Fruit fly (Drosophila melanogaster): Measurements from ENCODE around the gene toc.

toc gene

dm6 chr2L:3152696-3153613 lies 8.4 kb upstream of the toc start (continued):
- TF ChIP-seq gcm (GFP tag; optimal IDR thresholded peaks at IDR 0.05) (peak; percentile 90), CG11504 (tag; optimal IDR thresholded peaks at IDR 0.05) (peak; percentile 95), cas (GFP tag; IDR thresholded peaks at IDR 0.05) (peak; percentile 70), slbo (GFP tag; IDR thresholded peaks at IDR 0.05) (peak; percentile 87), lmd (GFP tag; IDR thresholded peaks at IDR 0.05) (peak; percentile 91), crp (GFP tag; optimal IDR thresholded peaks at IDR 0.05) (peak; percentile 13 to 56), lilli (GFP tag; optimal IDR thresholded peaks at IDR 0.05) (peak; percentile 89), sob (GFP tag; IDR thresholded peaks at IDR 0.05) (peak; percentile 93), cwo (GFP tag; optimal IDR thresholded peaks at IDR 0.05) (peak; percentile 99), Poxn (GFP tag; IDR thresholded peaks at IDR 0.05) (no peak), CG6813 (GFP tag; optimal IDR thresholded peaks at IDR 0.05) (peak; percentile 90), CG3163 (GFP tag; optimal IDR thresholded peaks at IDR 0.05) (peak; percentile 83), Dip2 (GFP tag; IDR thresholded peaks at IDR 0.05) (peak; percentile 37; the same call in 1 of the 2 replicates), MESR4 (GFP tag; optimal IDR thresholded peaks at IDR 0.05) (peak; percentile 30), CG15011 (GFP tag; optimal IDR thresholded peaks at IDR 0.05) (peak; percentile 82), bab2 (GFP tag; optimal IDR thresholded peaks at IDR 0.05) (peak; percentile 96), Vsx1 (GFP tag; optimal IDR thresholded peaks at IDR 0.05) (peak; percentile 83), sima (GFP tag; optimal IDR thresholded peaks at IDR 0.05) (peak; percentile 89), pfk (GFP tag; optimal IDR thresholded peaks at IDR 0.05) (no peak), onecut (GFP tag; IDR thresholded peaks at IDR 0.05) (peak; percentile 85), croc (GFP tag; conservative IDR thresholded peaks at IDR 0.05) (peak; percentile 95), Dbx (GFP tag; IDR thresholded peaks at IDR 0.05) (0 out of 3 replicates have a peak, but pooled peaks have one; percentile 42), Xbp1 (GFP tag; optimal IDR thresholded peaks at IDR 0.05) (peak; percentile 96), tio (GFP tag; optimal IDR thresholded peaks at IDR 0.05) (peak; percentile 89), NfI (GFP tag; optimal IDR thresholded peaks at IDR 0.05) (peak; percentile 91), Sry-δ (GFP tag; optimal IDR thresholded peaks at IDR 0.05) (peak; percentile 70), al (GFP tag; IDR thresholded peaks at IDR 0.05) (peak; percentile 44; the same call in 1 of the 2 replicates), Usf (GFP tag; optimal IDR thresholded peaks at IDR 0.05) (peak; percentile 66), CoRest (tag; optimal IDR thresholded peaks at IDR 0.05) (peak; percentile 94), PHDP (tag; optimal IDR thresholded peaks at IDR 0.05) (peak; percentile 88), CG7963 (GFP tag; IDR thresholded peaks at IDR 0.05; ENCODE audit: partially characterized antibody) (no peak), CkIIα-i1 (GFP tag; IDR thresholded peaks at IDR 0.05) (peak; percentile 58), Mes4 (GFP tag; optimal IDR thresholded peaks at IDR 0.05) (peak; percentile 96), bcd (GFP tag; optimal IDR thresholded peaks at IDR 0.05) (peak; percentile 92), tll (GFP tag; optimal IDR thresholded peaks at IDR 0.05) (no peak), Lhr (GFP tag; optimal IDR thresholded peaks at IDR 0.05) (peak; percentile 92), CG30403 (GFP tag; optimal IDR thresholded peaks at IDR 0.05) (peak; percentile 94), CG2129 (GFP tag; IDR thresholded peaks at IDR 0.05; ENCODE audit: partially characterized antibody) (no peak), Mad (GFP tag; optimal IDR thresholded peaks at IDR 0.05) (peak; percentile 98), CG3995 (GFP tag; optimal IDR thresholded peaks at IDR 0.05) (peak; percentile 13), CG15269 (tag; optimal IDR thresholded peaks at IDR 0.05) (peak; percentile 90), hbn (GFP tag; IDR thresholded peaks at IDR 0.05; ENCODE audit: partially characterized antibody) (no peak), CG6791 (GFP tag; IDR thresholded peaks at IDR 0.05; ENCODE audit: partially characterized antibody) (no peak), rib (GFP tag; IDR thresholded peaks at IDR 0.05) (peak; percentile 37; the same call in 1 of the 2 replicates), CG11723 (GFP tag; optimal IDR thresholded peaks at IDR 0.05) (peak; percentile 82), CG15514 (GFP tag; optimal IDR thresholded peaks at IDR 0.05) (peak; percentile 64), Rx (GFP tag; IDR thresholded peaks at IDR 0.05) (peak; percentile 93)
